Worm (Caenorhabditis elegans): ENCODE measurements around the gene col-118.

ce11 chrIV:8830591-8830990, 17.4 kb upstream of the col-118 start, which contains the start of gene T28C6.8:
- TF ChIP-seq med-1 (GFP tag; optimal IDR thresholded peaks at IDR 0.05; ENCODE audit: insufficient read depth) (no peak), flt-1 (GFP tag; IDR thresholded peaks at IDR 0.05) (no peak), ztf-23 (GFP tag; IDR thresholded peaks at IDR 0.05) (no peak), T22C8.4 (GFP tag; IDR thresholded peaks at IDR 0.05) (no peak)
